Fruit fly (Drosophila melanogaster) whole organism, embryonic: ENCODE data around the gene CG18744.

ENCODE experiments used
- Antp ChIP-seq: fragments of 200-800 bp; sonication (Bioruptor generic); optimal IDR thresholded peaks from 3 replicates; lab custom pipeline; 2016; ENCODE audit warnings: missing biosample characterization, missing genetic modification characterization
- CG10959 ChIP-seq: fragments of 200-800 bp; sonication (Bioruptor generic); IDR thresholded peaks from 2 replicates; pipeline ENCODE4 v1.3.6; 2022; ENCODE audit warnings: missing biosample characterization, missing genetic modification characterization
- CG11723 ChIP-seq: fragments of 200-800 bp; sonication (Bioruptor generic); optimal IDR thresholded peaks from 2 replicates; lab custom pipeline; 2017; ENCODE audit warnings: missing biosample characterization, mild to moderate bottlenecking, missing genetic modification characterization
- CG12391 ChIP-seq: fragments of 200-800 bp; sonication (Bioruptor generic); optimal IDR thresholded peaks from 3 replicates; lab custom pipeline; 2018; ENCODE audit warnings: missing biosample characterization, mild to moderate bottlenecking, missing genetic modification characterization, moderate library complexity
- CG13123 ChIP-seq: fragments of 200-800 bp; sonication (Bioruptor generic); optimal IDR thresholded peaks from 2 replicates; lab custom pipeline; 2016; ENCODE audit warnings: missing biosample characterization, missing genetic modification characterization
- CG13424 ChIP-seq: fragments of 200-800 bp; sonication (Bioruptor generic); optimal IDR thresholded peaks from 2 replicates; lab custom pipeline; 2019; ENCODE audit warnings: missing biosample characterization, mild to moderate bottlenecking, missing genetic modification characterization, moderate library complexity
- CG14014 ChIP-seq: fragments of 200-800 bp; sonication (Bioruptor generic); IDR thresholded peaks from 2 replicates; pipeline ENCODE4 v1.3.6; 2022; ENCODE audit warnings: missing biosample characterization, missing genetic modification characterization
- CG15073 ChIP-seq: fragments of 200-800 bp; sonication (Bioruptor generic); optimal IDR thresholded peaks from 2 replicates; lab custom pipeline; 2016; ENCODE audit warnings: missing biosample characterization, missing genetic modification characterization
- CG1529 ChIP-seq: fragments of 200-800 bp; sonication (Bioruptor generic); optimal IDR thresholded peaks from 3 replicates; lab custom pipeline; 2018; ENCODE audit warnings: missing biosample characterization, missing genetic modification characterization
- CG15479 ChIP-seq: fragments of 200-800 bp; sonication (Bioruptor generic); optimal IDR thresholded peaks from 3 replicates; lab custom pipeline; 2019; ENCODE audit warnings: missing biosample characterization, mild to moderate bottlenecking, missing genetic modification characterization, moderate library complexity
- CG17186 ChIP-seq: fragments of 200-800 bp; sonication (Bioruptor generic); optimal IDR thresholded peaks from 3 replicates; lab custom pipeline; 2017; ENCODE audit warnings: missing biosample characterization, missing genetic modification reagents, missing genetic modification characterization
- CG18262 ChIP-seq: fragments of 200-800 bp; optimal IDR thresholded peaks from 3 replicates; lab custom pipeline; 2019; ENCODE audit warnings: missing biosample characterization, mild to moderate bottlenecking, missing genetic modification characterization, moderate library complexity
- CG2889 ChIP-seq: fragments of 200-800 bp; sonication (Bioruptor generic); IDR thresholded peaks from 3 replicates; pipeline ENCODE4 v1.3.6; 2022; ENCODE audit warnings: missing biosample characterization, missing genetic modification characterization
- CG34376 ChIP-seq: fragments of 200-800 bp; sonication (Bioruptor generic); optimal IDR thresholded peaks from 2 replicates; lab custom pipeline; 2018; ENCODE audit warnings: missing biosample characterization, mild to moderate bottlenecking, missing genetic modification characterization
- CG4854 ChIP-seq: fragments of 200-800 bp; sonication (Bioruptor generic); optimal IDR thresholded peaks from 2 replicates; lab custom pipeline; 2016; ENCODE audit warnings: missing biosample characterization, missing genetic modification characterization, inconsistent platforms
- CG6765 ChIP-seq: fragments of 200-800 bp; sonication (Bioruptor generic); optimal IDR thresholded peaks from 3 replicates; lab custom pipeline; 2017; ENCODE audit warnings: missing biosample characterization, mild to moderate bottlenecking, missing genetic modification characterization
- CG6813 ChIP-seq: fragments of 200-800 bp; sonication (Bioruptor generic); optimal IDR thresholded peaks from 2 replicates; lab custom pipeline; 2017; ENCODE audit warnings: missing biosample characterization, missing genetic modification characterization, mild to moderate bottlenecking, moderate library complexity, missing genetic modification reagents
- CG6854 ChIP-seq: fragments of 200-800 bp; sonication (Bioruptor generic); optimal IDR thresholded peaks from 3 replicates; lab custom pipeline; 2017; ENCODE audit warnings: missing biosample characterization, mild to moderate bottlenecking, missing genetic modification characterization
- CG7372 ChIP-seq: fragments of 200-800 bp; sonication (Bioruptor generic); IDR thresholded peaks from 2 replicates; pipeline ENCODE4 v1.3.6; 2022; ENCODE audit warnings: missing biosample characterization, missing genetic modification characterization
- CG7987 ChIP-seq: fragments of 200-800 bp; sonication (Bioruptor generic); optimal IDR thresholded peaks from 2 replicates; lab custom pipeline; 2018; ENCODE audit warnings: missing biosample characterization, mild to moderate bottlenecking, missing genetic modification characterization, moderate library complexity
- D ChIP-seq, 2 experiments: fragments of 200-800 bp in 1 of 2; fragments of >200 bp in 1 of 2; sonication (Bioruptor generic) in 1 of 2; optimal IDR thresholded peaks; 2 replicates in 1 of 2; 3 replicates in 1 of 2; lab custom pipeline; 2017; ENCODE audit warnings: mild to moderate bottlenecking in 1 of 2, missing biosample characterization in 1 of 2, missing genetic modification characterization in 1 of 2, missing genetic modification reagents in 1 of 2
- Deaf1 ChIP-seq: fragments of 200-800 bp; optimal IDR thresholded peaks from 3 replicates; lab custom pipeline; 2019; ENCODE audit warnings: missing biosample characterization, mild to moderate bottlenecking, missing genetic modification characterization, moderate library complexity
- E2f2 ChIP-seq: fragments of 200-800 bp; sonication (Bioruptor generic); IDR thresholded peaks from 2 replicates; pipeline ENCODE4 v1.3.6; 2022; ENCODE audit warnings: missing biosample characterization, missing genetic modification characterization
- HLH4C ChIP-seq: fragments of 200-800 bp; sonication (Bioruptor generic); IDR thresholded peaks from 3 replicates; pipeline ENCODE4 v1.3.6; 2022; ENCODE audit warnings: missing biosample characterization, missing genetic modification characterization; ENCODE audit not compliant: partially characterized antibody
- Hmr ChIP-seq: fragments of 200-800 bp; sonication (Bioruptor generic); optimal IDR thresholded peaks from 3 replicates; lab custom pipeline; 2017; ENCODE audit warnings: mild to moderate bottlenecking, missing biosample characterization, missing genetic modification reagents, missing genetic modification characterization
- Kr ChIP-seq: fragments of 200-800 bp; sonication (Bioruptor generic); optimal IDR thresholded peaks from 2 replicates; lab custom pipeline; 2017; ENCODE audit warnings: missing biosample characterization, mild to moderate bottlenecking, missing genetic modification characterization
- Lhr ChIP-seq: fragments of 200-800 bp; sonication (Bioruptor generic); optimal IDR thresholded peaks from 3 replicates; lab custom pipeline; 2017; ENCODE audit warnings: mild to moderate bottlenecking, missing biosample characterization, missing genetic modification reagents, missing genetic modification characterization
- Lim3 ChIP-seq: fragments of 200-800 bp; sonication (Bioruptor generic); IDR thresholded peaks from 2 replicates; pipeline ENCODE4 v1.3.6; 2022; ENCODE audit warnings: missing biosample characterization, missing genetic modification characterization
- Lpt ChIP-seq: fragments of >200 bp; optimal IDR thresholded peaks from 2 replicates; lab custom pipeline; 2018; ENCODE audit warnings: missing biosample characterization, missing genetic modification characterization
- Neu2 ChIP-seq: fragments of 200-800 bp; sonication (Bioruptor generic); optimal IDR thresholded peaks from 3 replicates; lab custom pipeline; 2016; ENCODE audit warnings: missing biosample characterization, missing genetic modification characterization, borderline replicate concordance
- Nf-YB ChIP-seq: fragments of 200-800 bp; sonication (Bioruptor generic); optimal IDR thresholded peaks from 3 replicates; lab custom pipeline; 2019; ENCODE audit warnings: missing biosample characterization, mild to moderate bottlenecking, missing genetic modification characterization, moderate library complexity
- Ptx1 ChIP-seq: fragments of 200-800 bp; sonication (Bioruptor generic); IDR thresholded peaks from 2 replicates; pipeline ENCODE4 v1.3.6; 2022; ENCODE audit warnings: missing biosample characterization, missing genetic modification characterization
- Ravus ChIP-seq: fragments of 200-800 bp; sonication (Bioruptor generic); IDR thresholded peaks from 2 replicates; pipeline ENCODE4 v1.3.6; 2022; ENCODE audit warnings: missing biosample characterization, missing genetic modification characterization
- Taf1 ChIP-seq: fragments of 200-800 bp; sonication (Bioruptor generic); IDR thresholded peaks from 2 replicates; pipeline ENCODE4 v1.3.6; 2022; ENCODE audit warnings: missing biosample characterization, missing genetic modification characterization
- Vsx1 ChIP-seq: fragments of 200-800 bp; sonication (Bioruptor generic); optimal IDR thresholded peaks from 2 replicates; lab custom pipeline; 2017; ENCODE audit warnings: missing biosample characterization, mild to moderate bottlenecking, missing genetic modification characterization, missing genetic modification reagents
- abd-A ChIP-seq: fragments of 200-800 bp; sonication (Bioruptor generic); optimal IDR thresholded peaks from 3 replicates; lab custom pipeline; 2019; ENCODE audit warnings: missing biosample characterization, mild to moderate bottlenecking, missing genetic modification characterization, moderate library complexity
- chinmo ChIP-seq: fragments of 200-800 bp; sonication (Bioruptor generic); IDR thresholded peaks from 4 replicates; pipeline ENCODE4 v1.3.6; 2022; ENCODE audit warnings: missing biosample characterization, missing genetic modification characterization; ENCODE audit not compliant: partially characterized antibody
- crc ChIP-seq: fragments of 200-800 bp; sonication (Bioruptor generic); optimal IDR thresholded peaks from 2 replicates; lab custom pipeline; 2016; ENCODE audit warnings: missing biosample characterization, missing genetic modification characterization
- crp ChIP-seq, 2 experiments: fragments of 200-800 bp; sonication (Bioruptor generic); optimal IDR thresholded peaks; 2 replicates in 1 of 2; 3 replicates in 1 of 2; lab custom pipeline; 2017; ENCODE audit warnings: missing biosample characterization in 2 of 2, missing genetic modification characterization in 2 of 2, mild to moderate bottlenecking in 1 of 2, moderate library complexity in 1 of 2
- fu2 ChIP-seq: fragments of 200-800 bp; sonication (Bioruptor generic); optimal IDR thresholded peaks from 2 replicates; lab custom pipeline; 2016; ENCODE audit warnings: missing biosample characterization, missing genetic modification characterization
- inv ChIP-seq: fragments of 200-800 bp; sonication (Bioruptor generic); IDR thresholded peaks from 2 replicates; pipeline ENCODE4 v1.3.6; 2022; ENCODE audit warnings: missing biosample characterization, missing genetic modification characterization; ENCODE audit not compliant: partially characterized antibody
- lmd ChIP-seq: fragments of 200-800 bp; sonication (Bioruptor generic); IDR thresholded peaks from 2 replicates; pipeline ENCODE4 v1.3.6; 2022; ENCODE audit warnings: missing biosample characterization, missing genetic modification characterization
- nom ChIP-seq: fragments of 200-800 bp; sonication (Bioruptor generic); optimal IDR thresholded peaks from 2 replicates; lab custom pipeline; 2017; ENCODE audit warnings: missing biosample characterization, missing genetic modification characterization, mild to moderate bottlenecking, moderate library complexity, missing genetic modification reagents
- ro ChIP-seq: fragments of 200-800 bp; sonication (Bioruptor generic); IDR thresholded peaks from 2 replicates; pipeline ENCODE4 v1.3.6; 2022; ENCODE audit warnings: missing biosample characterization, missing genetic modification characterization
- run ChIP-seq: fragments of 200-800 bp; sonication (Bioruptor generic); optimal IDR thresholded peaks from 3 replicates; lab custom pipeline; 2018; ENCODE audit warnings: missing biosample characterization, mild to moderate bottlenecking, missing genetic modification characterization
- sens-2 ChIP-seq: fragments of 200-800 bp; sonication (Bioruptor generic); IDR thresholded peaks from 2 replicates; pipeline ENCODE4 v1.3.6; 2022; ENCODE audit warnings: missing biosample characterization, missing genetic modification characterization
- so ChIP-seq: fragments of 200-800 bp; sonication (Bioruptor generic); IDR thresholded peaks from 3 replicates; pipeline ENCODE4 v1.3.6; 2022; ENCODE audit warnings: missing biosample characterization, missing genetic modification characterization
- ssp ChIP-seq: fragments of 200-800 bp; sonication (Bioruptor generic); IDR thresholded peaks from 2 replicates; pipeline ENCODE4 v1.3.6; 2022; ENCODE audit warnings: missing biosample characterization, missing genetic modification characterization
- tna ChIP-seq: fragments of 200-800 bp; sonication (Bioruptor generic); IDR thresholded peaks from 2 replicates; pipeline ENCODE4 v1.3.6; 2022; ENCODE audit warnings: missing biosample characterization, missing genetic modification characterization; ENCODE audit not compliant: partially characterized antibody
- zen ChIP-seq: fragments of 200-800 bp; sonication (Bioruptor generic); optimal IDR thresholded peaks from 3 replicates; lab custom pipeline; 2018; ENCODE audit warnings: missing biosample characterization, mild to moderate bottlenecking, missing genetic modification characterization, moderate library complexity

The CG18744 gene

DNA sequence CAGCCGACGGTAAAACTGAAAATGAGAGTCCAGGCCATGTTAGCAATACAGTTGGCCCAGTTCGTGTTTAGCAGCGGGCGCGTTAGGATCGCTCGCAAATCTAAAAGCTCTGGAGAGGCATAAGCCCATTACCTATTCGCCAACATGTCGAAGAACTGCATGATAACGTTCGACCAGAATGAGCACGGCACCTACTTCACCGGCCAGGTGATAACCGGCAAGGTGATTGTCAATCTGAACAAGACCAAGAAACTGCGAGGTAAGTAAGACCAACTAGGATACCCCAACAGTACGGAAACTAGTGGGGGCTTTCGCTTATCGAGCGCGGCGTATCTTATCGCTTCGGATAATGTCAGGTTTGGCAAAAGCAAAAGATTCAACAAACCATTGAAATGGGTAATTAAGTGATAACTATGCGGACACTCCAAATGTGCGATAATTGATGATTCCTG is 8.0 kb downstream of the CG18744 start, which contains the start of gene CG10086 (continued):
- TF ChIP-seq inv (GFP tag; lab: Robert Waterston, UW) (no peak), Vsx1 (GFP tag; lab: Kevin White, UChicago) (no peak), lmd (GFP tag; lab: Robert Waterston, UW) (no peak), crp (GFP tag; optimal IDR thresholded peaks at IDR 0.05; lab: Kevin White, UChicago) (no peak), CG2889 (GFP tag; lab: Robert Waterston, UW) (no peak), Kr (GFP tag; lab: Kevin White, UChicago) (no peak), E2f2 (GFP tag; lab: Robert Waterston, UW) (no peak), fu2 (GFP tag; lab: Kevin White, UChicago) (no peak), crc (no peak), chinmo (GFP tag; lab: Robert Waterston, UW) (0 out of 4 replicates have a peak, but pooled peaks have one; percentile 14), HLH4C (GFP tag; lab: Robert Waterston, UW) (no peak), Ravus (GFP tag; lab: Robert Waterston, UW) (no peak), CG13123 (GFP tag; lab: Kevin White, UChicago) (no peak), so (GFP tag; lab: Robert Waterston, UW) (0 out of 3 replicates have a peak, but pooled peaks have one; percentile 19), CG6765 (no peak), Ptx1 (GFP tag; lab: Robert Waterston, UW) (no peak), CG13424 (tag; lab: Kevin White, UChicago) (no peak), Lpt (GFP tag; lab: Kevin White, UChicago) (no peak), Taf1 (GFP tag; lab: Robert Waterston, UW) (no peak), Neu2 (no peak), CG6813 (no peak), CG17186 (no peak), D (optimal IDR thresholded peaks at IDR 0.05; lab: Kevin White, UChicago) (no peak), D (GFP tag; optimal IDR thresholded peaks at IDR 0.05; lab: Kevin White, UChicago) (no peak), Lhr (GFP tag; lab: Kevin White, UChicago) (no peak), CG14014 (GFP tag; lab: Robert Waterston, UW) (no peak), Nf-YB (GFP tag; lab: Kevin White, UChicago) (no peak), zen (tag; lab: Kevin White, UChicago) (no peak), CG1529 (GFP tag; lab: Kevin White, UChicago) (no peak), CG34376 (GFP tag; lab: Kevin White, UChicago) (peak; percentile 86), Hmr (no peak), ro (GFP tag; lab: Robert Waterston, UW) (no peak), sens-2 (no peak), CG18262 (tag; lab: Kevin White, UChicago) (no peak), nom (GFP tag; lab: Kevin White, UChicago) (no peak), CG4854 (GFP tag; lab: Kevin White, UChicago) (no peak), run (tag; lab: Kevin White, UChicago) (no peak), ssp (GFP tag; lab: Robert Waterston, UW) (no peak), CG7372 (no peak), CG12391 (tag; lab: Kevin White, UChicago) (no peak), CG11723 (GFP tag; lab: Kevin White, UChicago) (no peak), CG6854 (GFP tag; lab: Kevin White, UChicago) (no peak), CG15073 (no peak), Deaf1 (peak; percentile 37), Lim3 (GFP tag; lab: Robert Waterston, UW) (no peak), CG15479 (GFP tag; lab: Kevin White, UChicago) (no peak), Antp (no peak), CG10959 (no peak), tna (GFP tag; lab: Robert Waterston, UW) (no peak), abd-A (no peak), CG7987 (GFP tag; lab: Kevin White, UChicago) (no peak)
